Fruit fly (Drosophila melanogaster) whole organism, embryonic: Measurements from ENCODE around the gene BomBc3.

Experiments used
- BEAF-32 ChIP-seq: fragments of 200-800 bp; sonication (Bioruptor generic); optimal IDR thresholded peaks from 3 replicates; lab custom pipeline; 2017; ENCODE audit warnings: missing biosample characterization, missing genetic modification characterization, mild to moderate bottlenecking, moderate library complexity, missing genetic modification reagents
- CG10431 ChIP-seq: fragments of 200-800 bp; sonication (Bioruptor generic); optimal IDR thresholded peaks from 3 replicates; lab custom pipeline; 2018; ENCODE audit warnings: missing biosample characterization, mild to moderate bottlenecking, missing genetic modification characterization
- CG11696 ChIP-seq: fragments of 200-800 bp; sonication (Bioruptor generic); IDR thresholded peaks from 2 replicates; pipeline ENCODE4 v1.3.6; 2022; ENCODE audit warnings: missing biosample characterization, missing genetic modification characterization
- CG13296 ChIP-seq: fragments of 200-800 bp; sonication (Bioruptor generic); optimal IDR thresholded peaks from 3 replicates; lab custom pipeline; 2018; ENCODE audit warnings: missing biosample characterization, mild to moderate bottlenecking, missing genetic modification characterization
- CG13775 ChIP-seq: fragments of 200-800 bp; sonication (Bioruptor generic); optimal IDR thresholded peaks from 3 replicates; lab custom pipeline; 2017; ENCODE audit warnings: missing biosample characterization, mild to moderate bottlenecking, missing genetic modification characterization
- CG1602 ChIP-seq: fragments of 200-800 bp; sonication (Bioruptor generic); optimal IDR thresholded peaks from 3 replicates; lab custom pipeline; 2016; ENCODE audit warnings: missing biosample characterization, missing genetic modification characterization
- CG17186 ChIP-seq: fragments of 200-800 bp; sonication (Bioruptor generic); optimal IDR thresholded peaks from 3 replicates; lab custom pipeline; 2017; ENCODE audit warnings: missing biosample characterization, missing genetic modification reagents, missing genetic modification characterization
- CG18011 ChIP-seq: fragments of 200-800 bp; sonication (Bioruptor generic); optimal IDR thresholded peaks from 2 replicates; lab custom pipeline; 2017; ENCODE audit warnings: missing biosample characterization, missing genetic modification characterization, mild to moderate bottlenecking, moderate library complexity, missing genotype
- CG18599 ChIP-seq: fragments of 200-800 bp; sonication (Bioruptor generic); optimal IDR thresholded peaks from 3 replicates; lab custom pipeline; 2017; ENCODE audit warnings: missing biosample characterization, missing genetic modification characterization, mild to moderate bottlenecking, moderate library complexity, missing genetic modification reagents
- CG30020 ChIP-seq: fragments of 200-800 bp; optimal IDR thresholded peaks from 2 replicates; lab custom pipeline; 2019; ENCODE audit warnings: missing biosample characterization, mild to moderate bottlenecking, missing genetic modification characterization, moderate library complexity
- CG32772 ChIP-seq: fragments of 200-800 bp; sonication (Bioruptor generic); IDR thresholded peaks from 2 replicates; pipeline ENCODE4 v1.3.6; 2022; ENCODE audit warnings: missing biosample characterization, missing genetic modification characterization
- CG4404 ChIP-seq: fragments of 200-800 bp; sonication (Bioruptor generic); IDR thresholded peaks from 2 replicates; pipeline ENCODE4 v1.3.6; 2022; ENCODE audit warnings: missing biosample characterization, missing genetic modification characterization
- CG5245 ChIP-seq: fragments of 200-800 bp; sonication (Bioruptor generic); optimal IDR thresholded peaks from 3 replicates; lab custom pipeline; 2016; ENCODE audit warnings: missing biosample characterization, missing genetic modification characterization
- CG6654 ChIP-seq: fragments of 200-800 bp; sonication (Bioruptor generic); optimal IDR thresholded peaks from 2 replicates; lab custom pipeline; 2017; ENCODE audit warnings: missing biosample characterization, mild to moderate bottlenecking, missing genetic modification characterization
- CG8281 ChIP-seq: fragments of 200-800 bp; sonication (Bioruptor generic); optimal IDR thresholded peaks from 2 replicates; lab custom pipeline; 2018; ENCODE audit warnings: missing biosample characterization, mild to moderate bottlenecking, missing genetic modification characterization, moderate library complexity
- CG8290 ChIP-seq, 3 experiments: fragments of 200-800 bp; sonication (Bioruptor generic); optimal IDR thresholded peaks; 2 replicates each; lab custom pipeline; 2016 to 2019; ENCODE audit warnings: missing biosample characterization in 3 of 3, missing genetic modification characterization in 3 of 3, mild to moderate bottlenecking in 2 of 3, moderate library complexity in 1 of 3
- CG8388 ChIP-seq: fragments of 200-800 bp; sonication (Bioruptor generic); optimal IDR thresholded peaks from 2 replicates; lab custom pipeline; 2019; ENCODE audit warnings: missing biosample characterization, mild to moderate bottlenecking, missing genetic modification characterization, moderate library complexity
- CHES-1-like ChIP-seq: fragments of 200-800 bp; sonication (Bioruptor generic); optimal IDR thresholded peaks from 2 replicates; lab custom pipeline; 2016; ENCODE audit warnings: missing biosample characterization, missing genetic modification characterization
- Hr39 ChIP-seq: fragments of >200 bp; optimal IDR thresholded peaks from 2 replicates; lab custom pipeline; 2017
- Hr51 ChIP-seq, 2 experiments: fragments of 200-800 bp; sonication (Bioruptor generic); optimal IDR thresholded peaks; 2 replicates in 1 of 2; 3 replicates in 1 of 2; lab custom pipeline; 2016 to 2018; ENCODE audit warnings: missing biosample characterization in 2 of 2, missing genetic modification characterization in 2 of 2, mild to moderate bottlenecking in 1 of 2, moderate library complexity in 1 of 2
- Jarid2 ChIP-seq: fragments of 200-800 bp; sonication (Bioruptor generic); optimal IDR thresholded peaks from 3 replicates; lab custom pipeline; 2017; ENCODE audit warnings: mild to moderate bottlenecking, missing biosample characterization, missing genetic modification reagents, missing genetic modification characterization
- Kr ChIP-seq: fragments of 200-800 bp; sonication (Bioruptor generic); optimal IDR thresholded peaks from 2 replicates; lab custom pipeline; 2017; ENCODE audit warnings: missing biosample characterization, mild to moderate bottlenecking, missing genetic modification characterization
- Nf-YC ChIP-seq: fragments of 200-800 bp; optimal IDR thresholded peaks from 3 replicates; lab custom pipeline; 2019; ENCODE audit warnings: missing biosample characterization, mild to moderate bottlenecking, missing genetic modification characterization, moderate library complexity
- Ptx1 ChIP-seq: fragments of 200-800 bp; sonication (Bioruptor generic); IDR thresholded peaks from 2 replicates; pipeline ENCODE4 v1.3.6; 2022; ENCODE audit warnings: missing biosample characterization, missing genetic modification characterization
- Sox102F ChIP-seq: fragments of 200-800 bp; sonication (Bioruptor generic); optimal IDR thresholded peaks from 2 replicates; lab custom pipeline; 2018; ENCODE audit warnings: missing biosample characterization, mild to moderate bottlenecking, missing genetic modification characterization, moderate library complexity
- Sry-δ ChIP-seq: fragments of 200-800 bp; sonication (Bioruptor generic); optimal IDR thresholded peaks from 2 replicates; lab custom pipeline; 2016; ENCODE audit warnings: missing biosample characterization, missing genetic modification characterization
- TFAM ChIP-seq: fragments of 200-800 bp; sonication (Bioruptor generic); optimal IDR thresholded peaks from 2 replicates; lab custom pipeline; 2017; ENCODE audit warnings: missing biosample characterization, missing genetic modification characterization, inconsistent platforms
- abd-A ChIP-seq: fragments of 200-800 bp; sonication (Bioruptor generic); optimal IDR thresholded peaks from 3 replicates; lab custom pipeline; 2019; ENCODE audit warnings: missing biosample characterization, mild to moderate bottlenecking, missing genetic modification characterization, moderate library complexity
- btn ChIP-seq: fragments of 200-800 bp; sonication (Bioruptor generic); optimal IDR thresholded peaks from 2 replicates; lab custom pipeline; 2016; ENCODE audit warnings: missing biosample characterization, missing genetic modification characterization
- crp ChIP-seq, 2 experiments: fragments of 200-800 bp; sonication (Bioruptor generic); optimal IDR thresholded peaks; 2 replicates in 1 of 2; 3 replicates in 1 of 2; lab custom pipeline; 2017; ENCODE audit warnings: missing biosample characterization in 2 of 2, missing genetic modification characterization in 2 of 2, mild to moderate bottlenecking in 1 of 2, moderate library complexity in 1 of 2
- dimm ChIP-seq: fragments of 200-800 bp; sonication (Bioruptor generic); IDR thresholded peaks from 2 replicates; pipeline ENCODE4 v1.3.6; 2022; ENCODE audit warnings: missing biosample characterization, missing genetic modification characterization
- dm ChIP-seq: fragments of 200-800 bp; sonication (Bioruptor generic); optimal IDR thresholded peaks from 3 replicates; lab custom pipeline; 2016; ENCODE audit warnings: missing biosample characterization, missing genetic modification characterization
- eyg ChIP-seq: fragments of 200-800 bp; sonication (Bioruptor generic); optimal IDR thresholded peaks from 3 replicates; lab custom pipeline; 2016; ENCODE audit warnings: missing biosample characterization, missing genetic modification characterization
- fu2 ChIP-seq: fragments of 200-800 bp; sonication (Bioruptor generic); optimal IDR thresholded peaks from 2 replicates; lab custom pipeline; 2016; ENCODE audit warnings: missing biosample characterization, missing genetic modification characterization
- gcm2 ChIP-seq: fragments of 200-800 bp; sonication (Bioruptor generic); optimal IDR thresholded peaks from 2 replicates; lab custom pipeline; 2016; ENCODE audit warnings: missing biosample characterization, missing genetic modification characterization
- hth ChIP-seq: fragments of >200 bp; optimal IDR thresholded peaks from 2 replicates; lab custom pipeline; 2017; ENCODE audit warnings: inconsistent platforms
- kah ChIP-seq: fragments of 200-800 bp; sonication (Bioruptor generic); optimal IDR thresholded peaks from 2 replicates; lab custom pipeline; 2018; ENCODE audit warnings: missing biosample characterization, mild to moderate bottlenecking, missing genetic modification characterization
- klu ChIP-seq: fragments of 200-800 bp; sonication (Bioruptor generic); IDR thresholded peaks from 2 replicates; pipeline ENCODE4 v1.3.6; 2022; ENCODE audit warnings: missing biosample characterization, missing genetic modification characterization
- lab ChIP-seq: fragments of 200-800 bp; sonication (Bioruptor generic); optimal IDR thresholded peaks from 3 replicates; lab custom pipeline; 2017; ENCODE audit warnings: missing biosample characterization, missing genetic modification characterization, mild to moderate bottlenecking, moderate library complexity, missing genetic modification reagents
- mam ChIP-seq: fragments of 200-800 bp; sonication (Bioruptor generic); optimal IDR thresholded peaks from 3 replicates; lab custom pipeline; 2016; ENCODE audit warnings: missing biosample characterization, missing genetic modification characterization
- mld ChIP-seq: fragments of 200-800 bp; sonication (Bioruptor generic); IDR thresholded peaks from 3 replicates; pipeline ENCODE4 v1.3.6; 2022; ENCODE audit warnings: missing biosample characterization, missing genetic modification characterization; ENCODE audit not compliant: partially characterized antibody
- oc ChIP-seq: fragments of 200-800 bp; sonication (Bioruptor generic); optimal IDR thresholded peaks from 2 replicates; lab custom pipeline; 2018; ENCODE audit warnings: missing biosample characterization, mild to moderate bottlenecking, missing genetic modification characterization, moderate library complexity
- otp ChIP-seq: fragments of 200-800 bp; sonication (Bioruptor generic); IDR thresholded peaks from 3 replicates; pipeline ENCODE4, ENCODE4 v1.3.6; 2022; ENCODE audit warnings: missing biosample characterization, missing genetic modification characterization
- pan ChIP-seq, 4 experiments: fragments of >200 bp in 3 of 4; fragments of 200-800 bp in 1 of 4; sonication (Bioruptor generic) in 1 of 4; optimal IDR thresholded peaks in 3 of 4; IDR thresholded peaks in 1 of 4; 2 replicates each; pipeline versions ENCODE4 v1.3.6 to Lab custom; 2017 to 2022; ENCODE audit warnings: missing biosample characterization in 2 of 4, missing genetic modification characterization in 2 of 4, mixed read lengths in 1 of 4
- ttk ChIP-seq: fragments of 200-800 bp; sonication (Bioruptor generic); IDR thresholded peaks from 2 replicates; pipeline ENCODE4 v2.1.2; 2022; ENCODE audit warnings: missing biosample characterization, missing genetic modification characterization
- unc-4 ChIP-seq: fragments of 200-800 bp; sonication (Bioruptor generic); IDR thresholded peaks from 2 replicates; pipeline ENCODE4 v1.3.6; 2022; ENCODE audit warnings: missing biosample characterization, missing genetic modification characterization; ENCODE audit not compliant: partially characterized antibody
- zen ChIP-seq: fragments of 200-800 bp; sonication (Bioruptor generic); optimal IDR thresholded peaks from 3 replicates; lab custom pipeline; 2018; ENCODE audit warnings: missing biosample characterization, mild to moderate bottlenecking, missing genetic modification characterization, moderate library complexity
- zfh1 ChIP-seq: fragments of 200-800 bp; sonication (Bioruptor generic); IDR thresholded peaks from 3 replicates; pipeline ENCODE4 v1.3.6; 2022; ENCODE audit warnings: missing biosample characterization, missing genetic modification characterization

The BomBc3 gene

dm6 chr3R:22049134-22049796 lies 37.6 kb upstream of the BomBc3 start (continued):
- TF ChIP-seq fu2 (GFP tag; lab: Kevin White, UChicago) (peak; percentile 43), crp (GFP tag; optimal IDR thresholded peaks at IDR 0.05; lab: Kevin White, UChicago) (peak in 1 of 2 experiments; percentile 20), CG1602 (GFP tag; lab: Kevin White, UChicago) (peak; percentile 67), Sry-δ (peak; percentile 32), CG6654 (peak; percentile 16), Jarid2 (GFP tag; lab: Kevin White, UChicago) (peak; percentile 52), btn (GFP tag; lab: Kevin White, UChicago) (peak; percentile 30), lab (GFP tag; lab: Kevin White, UChicago) (peak; percentile 92), CG8290 (GFP tag; optimal IDR thresholded peaks at IDR 0.05; lab: Kevin White, UChicago) (peak; percentile 45), CG8290 (tag; optimal IDR thresholded peaks at IDR 0.05; lab: Kevin White, UChicago) (peak in 1 of 2 experiments; percentile 86), unc-4 (GFP tag; lab: Robert Waterston, UW) (no peak), CG8388 (GFP tag; lab: Kevin White, UChicago) (peak; percentile 80), eyg (GFP tag; lab: Kevin White, UChicago) (peak; percentile 74), CHES-1-like (GFP tag; lab: Kevin White, UChicago) (peak; percentile 68), Nf-YC (peak; percentile 47), CG17186 (GFP tag; lab: Kevin White, UChicago) (peak; percentile 1), CG11696 (GFP tag; lab: Robert Waterston, UW) (peak; percentile 50), CG5245 (GFP tag; lab: Kevin White, UChicago) (peak; percentile 62), otp (GFP tag; lab: Robert Waterston, UW) (peak; percentile 79), kah (peak; percentile 68), CG18599 (GFP tag; lab: Kevin White, UChicago) (peak; percentile 92), hth (lab: Kevin White, UChicago) (no peak), CG30020 (tag; lab: Kevin White, UChicago) (peak; percentile 22), CG18011 (GFP tag; lab: Kevin White, UChicago) (peak; percentile 51), CG8281 (tag; lab: Kevin White, UChicago) (peak; percentile 45), Ptx1 (GFP tag; lab: Robert Waterston, UW) (peak; percentile 89), mam (peak; percentile 77), pan (optimal IDR thresholded peaks at IDR 0.05; lab: Kevin White, UChicago) (no peak), pan (GFP tag; optimal IDR thresholded peaks at IDR 0.05 in 1 of 2, IDR thresholded peaks at IDR 0.05 in 1 of 2) (peak in 1 of 2 experiments; percentile 87), klu (GFP tag; lab: Robert Waterston, UW) (peak; percentile 66), Kr (GFP tag; lab: Kevin White, UChicago) (no peak), dimm (GFP tag; lab: Robert Waterston, UW) (no peak; the same call in 1 of the 2 replicates), TFAM (GFP tag; lab: Kevin White, UChicago) (no peak), CG10431 (GFP tag; lab: Kevin White, UChicago) (peak; percentile 13), abd-A (tag; lab: Kevin White, UChicago) (peak; percentile 75), zen (tag; lab: Kevin White, UChicago) (peak; percentile 47), CG13296 (GFP tag; lab: Kevin White, UChicago) (peak; percentile 69), dm (GFP tag; lab: Kevin White, UChicago) (peak; percentile 64), BEAF-32 (GFP tag; lab: Kevin White, UChicago) (no peak), CG13775 (GFP tag; lab: Kevin White, UChicago) (peak; percentile 61), Hr51 (GFP tag; optimal IDR thresholded peaks at IDR 0.05; lab: Kevin White, UChicago) (peak; percentile 35 to 83), Sox102F (GFP tag; lab: Kevin White, UChicago) (peak; percentile 86), mld (GFP tag; lab: Robert Waterston, UW) (no peak), CG4404 (GFP tag; lab: Robert Waterston, UW) (peak; percentile 55), Hr39 (lab: Kevin White, UChicago) (no peak), oc (tag; lab: Kevin White, UChicago) (peak; percentile 80), zfh1 (GFP tag; lab: Robert Waterston, UW) (peak; percentile 81), gcm2 (peak; percentile 6), CG32772 (peak; percentile 81), ttk (GFP tag; lab: Robert Waterston, UW) (peak; percentile 85)
